Fruit fly (Drosophila melanogaster) ovary, adult (tissue): ENCODE data around the gene NijB.

Source experiments
- CG17801 ChIP-seq: fragments of 200-800 bp; optimal IDR thresholded peaks from 2 replicates; lab custom pipeline; 2019; ENCODE audit warnings: missing biosample characterization, mild to moderate bottlenecking, missing genetic modification characterization, moderate library complexity; ENCODE audit not compliant: partially characterized antibody

Gene NijB

dm6 chr3L:18916466-18916865, 24.3 kb downstream of the NijB start:
- TF ChIP-seq CG17801 (GFP tag; lab: Kevin White, UChicago): no peak

DNA sequence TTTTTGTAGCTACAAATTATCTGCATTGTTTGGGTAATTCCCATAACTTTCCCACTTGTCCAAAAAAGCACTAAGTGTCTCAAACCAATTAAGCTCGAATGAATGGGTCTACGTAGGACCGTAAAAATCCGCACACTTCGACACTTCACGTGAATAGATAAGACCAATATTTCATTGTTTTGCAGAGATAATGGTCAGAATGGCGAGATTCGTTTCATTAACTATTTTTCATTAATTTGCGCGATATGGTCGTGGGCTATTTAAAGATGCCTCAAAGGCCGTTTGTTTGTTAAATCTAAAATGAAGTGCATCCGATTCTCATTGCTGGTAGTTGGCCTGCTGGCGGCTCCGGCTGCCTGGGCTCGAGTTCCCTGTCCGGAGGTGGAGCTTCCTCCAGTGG, 25.1 kb downstream of the NijB start, which contains the start of gene CG6839:
TSS of gene CG6839 (plus strand) at position 301 of the 400 bp plus-strand sequence.
- no peak for TF ChIP-seq CG17801 (GFP tag; lab: Kevin White, UChicago)

DNA sequence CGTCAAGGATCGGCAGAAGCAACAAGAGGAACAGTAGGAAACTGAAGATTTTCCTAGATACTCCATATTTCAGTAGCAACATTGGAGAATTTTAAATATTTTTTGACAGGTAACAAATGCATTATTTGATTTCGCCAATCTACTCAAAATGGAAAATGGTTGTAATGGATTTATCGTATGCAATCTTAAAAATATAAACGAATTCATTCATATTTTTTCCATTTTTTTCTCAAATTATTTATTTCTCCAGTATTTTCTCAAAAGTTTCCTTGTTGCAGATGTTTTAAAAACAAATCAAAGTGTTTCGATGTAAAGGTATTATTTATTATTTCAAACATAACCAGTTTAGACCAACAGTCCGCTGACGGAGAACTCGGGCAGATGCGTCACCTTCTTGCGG, 28.0 kb downstream of the NijB start, which contains the start of gene CG18223:
TSS of gene CG18223 (minus strand) at position 101 of the 400 bp plus-strand sequence.
- TF ChIP-seq CG17801 (GFP tag; lab: Kevin White, UChicago): no peak

DNA sequence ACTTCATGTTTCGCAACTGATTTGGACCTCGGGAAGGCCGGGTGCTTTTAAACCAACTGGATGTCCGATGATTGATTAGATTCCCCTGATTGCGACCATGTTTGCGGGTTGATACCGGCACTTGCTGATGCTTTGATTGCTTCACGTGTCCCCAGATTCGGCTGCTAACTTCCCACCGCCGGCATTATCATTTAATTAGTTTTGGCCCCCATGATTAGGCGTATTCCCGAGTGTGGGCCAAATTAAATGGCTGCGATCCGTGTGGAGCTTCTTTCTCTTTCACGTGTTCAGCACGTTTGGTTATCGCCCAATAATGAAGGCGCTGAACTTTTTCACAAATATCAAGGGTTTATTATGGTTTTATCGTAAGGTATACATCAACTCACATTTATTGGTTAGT, 29.9 kb downstream of the NijB start, which contains the start of gene CG3819:
TSS of gene CG3819 (minus strand) at position 23 of the 400 bp plus-strand sequence.
- TF ChIP-seq CG17801 (GFP tag; lab: Kevin White, UChicago): no peak

dm6 chr3L:18924790-18925189, 32.6 kb downstream of the NijB start, which contains the start of gene CG43049:
Gene CG43049 (plus strand): TSS chr3L:18925090.
- TF ChIP-seq CG17801 (GFP tag; lab: Kevin White, UChicago): no peak
